Fruit fly (Drosophila melanogaster) whole organism, embryonic: ENCODE measurements around the gene shv.

Source experiments
- Ada2b ChIP-seq: fragments of 200-800 bp; sonication (Bioruptor generic); IDR thresholded peaks from 2 replicates; pipeline ENCODE4 v1.3.6; 2022; ENCODE audit warnings: missing biosample characterization, missing genetic modification characterization
- B-H1 ChIP-seq: fragments of 200-800 bp; sonication (Bioruptor generic); IDR thresholded peaks from 3 replicates; pipeline ENCODE4 v1.3.6; 2022; ENCODE audit warnings: missing biosample characterization, missing genetic modification characterization
- CG10431 ChIP-seq: fragments of 200-800 bp; sonication (Bioruptor generic); optimal IDR thresholded peaks from 3 replicates; lab custom pipeline; 2018; ENCODE audit warnings: missing biosample characterization, mild to moderate bottlenecking, missing genetic modification characterization
- CG11085 ChIP-seq: fragments of 200-800 bp; sonication (Bioruptor generic); IDR thresholded peaks from 2 replicates; pipeline ENCODE4 v1.3.6; 2022; ENCODE audit warnings: missing biosample characterization, missing genetic modification characterization
- CG11560 ChIP-seq: fragments of 200-800 bp; sonication (Bioruptor generic); IDR thresholded peaks from 3 replicates; pipeline ENCODE4 v1.3.6; 2022; ENCODE audit warnings: missing biosample characterization, missing genetic modification characterization
- CG12659 ChIP-seq: fragments of 200-800 bp; sonication (Bioruptor generic); optimal IDR thresholded peaks from 3 replicates; lab custom pipeline; 2017; ENCODE audit warnings: mild to moderate bottlenecking, missing biosample characterization, missing genetic modification reagents, missing genetic modification characterization
- CG1647 ChIP-seq: fragments of 200-800 bp; sonication (Bioruptor generic); optimal IDR thresholded peaks from 3 replicates; lab custom pipeline; 2016; ENCODE audit warnings: missing biosample characterization, missing genetic modification characterization
- CG17802 ChIP-seq: fragments of 200-800 bp; sonication (Bioruptor generic); optimal IDR thresholded peaks from 2 replicates; lab custom pipeline; 2018; ENCODE audit warnings: missing biosample characterization, mild to moderate bottlenecking, missing genetic modification characterization, moderate library complexity
- CG17829 ChIP-seq: fragments of 200-800 bp; optimal IDR thresholded peaks from 2 replicates; lab custom pipeline; 2019; ENCODE audit warnings: missing biosample characterization, mild to moderate bottlenecking, missing genetic modification characterization, moderate library complexity
- CG18476 ChIP-seq: fragments of 200-800 bp; sonication (Bioruptor generic); optimal IDR thresholded peaks from 2 replicates; lab custom pipeline; 2016; ENCODE audit warnings: missing biosample characterization, mild to moderate bottlenecking, missing genetic modification characterization
- CG3838 ChIP-seq: fragments of 200-800 bp; sonication (Bioruptor generic); optimal IDR thresholded peaks from 3 replicates; lab custom pipeline; 2016; ENCODE audit warnings: missing biosample characterization, missing genetic modification characterization
- CG4707 ChIP-seq: fragments of 200-800 bp; sonication (Bioruptor generic); optimal IDR thresholded peaks from 2 replicates; lab custom pipeline; 2018; ENCODE audit warnings: missing biosample characterization, mild to moderate bottlenecking, missing genetic modification characterization, moderate library complexity
- CG6791 ChIP-seq: fragments of 200-800 bp; sonication (Bioruptor generic); IDR thresholded peaks from 3 replicates; pipeline ENCODE4 v1.3.6; 2022; ENCODE audit warnings: missing biosample characterization, missing genetic modification characterization; ENCODE audit not compliant: partially characterized antibody
- CG7556 ChIP-seq: fragments of 200-800 bp; sonication (Bioruptor generic); optimal IDR thresholded peaks from 2 replicates; lab custom pipeline; 2017; ENCODE audit warnings: missing biosample characterization, mild to moderate bottlenecking, missing genetic modification characterization
- CG9437 ChIP-seq: fragments of 200-800 bp; sonication (Bioruptor generic); optimal IDR thresholded peaks from 2 replicates; lab custom pipeline; 2018; ENCODE audit warnings: missing biosample characterization, mild to moderate bottlenecking, missing genetic modification characterization
- CG9727 ChIP-seq: fragments of 200-800 bp; sonication (Bioruptor generic); optimal IDR thresholded peaks from 3 replicates; lab custom pipeline; 2017; ENCODE audit warnings: missing biosample characterization, mild to moderate bottlenecking, missing genetic modification characterization
- CG9797 ChIP-seq: fragments of 200-800 bp; sonication (Bioruptor generic); optimal IDR thresholded peaks from 3 replicates; lab custom pipeline; 2018; ENCODE audit warnings: missing biosample characterization, mild to moderate bottlenecking, missing genetic modification characterization
- CrebB ChIP-seq: fragments of 200-800 bp; sonication (Bioruptor generic); optimal IDR thresholded peaks from 3 replicates; lab custom pipeline; 2018; ENCODE audit warnings: missing biosample characterization, mild to moderate bottlenecking, missing genetic modification characterization
- Eip74EF ChIP-seq, 2 experiments: fragments of 200-800 bp in 1 of 2; fragments of >200 bp in 1 of 2; sonication (Bioruptor generic) in 1 of 2; optimal IDR thresholded peaks; 2 replicates each; lab custom pipeline; 2017 to 2019; ENCODE audit warnings: missing biosample characterization in 2 of 2, missing genetic modification characterization in 2 of 2, mild to moderate bottlenecking in 1 of 2, moderate library complexity in 1 of 2
- GATAe ChIP-seq: fragments of 200-800 bp; sonication (Bioruptor generic); conservative IDR thresholded peaks from 2 replicates; pipeline ENCODE4 v1.3.6; 2022; ENCODE audit warnings: missing biosample characterization, missing genetic modification characterization
- Gsc ChIP-seq: fragments of 200-800 bp; sonication (Bioruptor generic); IDR thresholded peaks from 2 replicates; pipeline ENCODE4 v1.3.6; 2022; ENCODE audit warnings: missing biosample characterization, missing genetic modification characterization
- H15 ChIP-seq: fragments of 200-800 bp; sonication (Bioruptor generic); IDR thresholded peaks from 3 replicates; pipeline ENCODE4 v1.3.6; 2022; ENCODE audit warnings: missing biosample characterization, missing genetic modification characterization
- Kr ChIP-seq: fragments of 200-800 bp; sonication (Bioruptor generic); optimal IDR thresholded peaks from 2 replicates; lab custom pipeline; 2017; ENCODE audit warnings: missing biosample characterization, mild to moderate bottlenecking, missing genetic modification characterization
- Meics ChIP-seq: fragments of 200-800 bp; sonication (Bioruptor generic); optimal IDR thresholded peaks from 2 replicates; lab custom pipeline; 2017; ENCODE audit warnings: missing biosample characterization, mild to moderate bottlenecking, missing genetic modification characterization
- Oaz ChIP-seq: fragments of 200-800 bp; sonication (Bioruptor generic); IDR thresholded peaks from 2 replicates; pipeline ENCODE4 v1.3.6; 2022; ENCODE audit warnings: missing biosample characterization, missing genetic modification characterization
- Pdp1 ChIP-seq, 2 experiments: fragments of 200-800 bp; sonication (Bioruptor generic); optimal IDR thresholded peaks; 3 replicates each; lab custom pipeline; 2016; ENCODE audit warnings: missing biosample characterization in 2 of 2, missing genetic modification characterization in 2 of 2, mild to moderate bottlenecking in 1 of 2, moderate library complexity in 1 of 2
- Spps ChIP-seq: fragments of 200-800 bp; sonication (Bioruptor generic); optimal IDR thresholded peaks from 2 replicates; lab custom pipeline; 2018; ENCODE audit warnings: missing biosample characterization, mild to moderate bottlenecking, missing genetic modification characterization
- abd-A ChIP-seq: fragments of 200-800 bp; sonication (Bioruptor generic); optimal IDR thresholded peaks from 3 replicates; lab custom pipeline; 2019; ENCODE audit warnings: missing biosample characterization, mild to moderate bottlenecking, missing genetic modification characterization, moderate library complexity
- ara ChIP-seq: fragments of 200-800 bp; sonication (Bioruptor generic); IDR thresholded peaks from 2 replicates; pipeline ENCODE4 v1.3.6; 2022; ENCODE audit warnings: missing biosample characterization, missing genetic modification characterization
- ase ChIP-seq: fragments of 200-800 bp; sonication (Bioruptor generic); IDR thresholded peaks from 3 replicates; pipeline ENCODE4 v1.3.6; 2022; ENCODE audit warnings: missing biosample characterization, missing genetic modification characterization
- bbx ChIP-seq: fragments of 200-800 bp; sonication (Bioruptor generic); IDR thresholded peaks from 2 replicates; pipeline ENCODE4 v1.3.6; 2022; ENCODE audit warnings: missing biosample characterization, missing genetic modification characterization; ENCODE audit not compliant: partially characterized antibody
- btn ChIP-seq: fragments of 200-800 bp; sonication (Bioruptor generic); optimal IDR thresholded peaks from 2 replicates; lab custom pipeline; 2016; ENCODE audit warnings: missing biosample characterization, missing genetic modification characterization
- cwo ChIP-seq: fragments of 200-800 bp; sonication (Bioruptor generic); optimal IDR thresholded peaks from 3 replicates; lab custom pipeline; 2017; ENCODE audit warnings: missing biosample characterization, missing genetic modification characterization, mild to moderate bottlenecking, moderate library complexity, missing genetic modification reagents
- da ChIP-seq: fragments of 200-800 bp; sonication (Bioruptor generic); optimal IDR thresholded peaks from 2 replicates; lab custom pipeline; 2016; ENCODE audit warnings: missing biosample characterization, missing genetic modification characterization
- esg ChIP-seq: fragments of 200-800 bp; sonication (Bioruptor generic); conservative IDR thresholded peaks from 2 replicates; pipeline ENCODE4 v1.3.6; 2022; ENCODE audit warnings: missing biosample characterization, missing genetic modification characterization
- gcm2 ChIP-seq: fragments of 200-800 bp; sonication (Bioruptor generic); optimal IDR thresholded peaks from 2 replicates; lab custom pipeline; 2016; ENCODE audit warnings: missing biosample characterization, missing genetic modification characterization
- hkb ChIP-seq, 2 experiments: fragments of 200-800 bp in 1 of 2; fragments of >200 bp in 1 of 2; sonication (Bioruptor generic) in 1 of 2; IDR thresholded peaks in 1 of 2; optimal IDR thresholded peaks in 1 of 2; 2 replicates each; pipeline versions ENCODE4 v1.3.6 to Lab custom; 2017 to 2022; ENCODE audit warnings: missing biosample characterization in 1 of 2, missing genetic modification characterization in 1 of 2
- klu ChIP-seq: fragments of 200-800 bp; sonication (Bioruptor generic); IDR thresholded peaks from 2 replicates; pipeline ENCODE4 v1.3.6; 2022; ENCODE audit warnings: missing biosample characterization, missing genetic modification characterization
- nom ChIP-seq: fragments of 200-800 bp; sonication (Bioruptor generic); optimal IDR thresholded peaks from 2 replicates; lab custom pipeline; 2017; ENCODE audit warnings: missing biosample characterization, missing genetic modification characterization, mild to moderate bottlenecking, moderate library complexity, missing genetic modification reagents
- oc ChIP-seq: fragments of 200-800 bp; sonication (Bioruptor generic); optimal IDR thresholded peaks from 2 replicates; lab custom pipeline; 2018; ENCODE audit warnings: missing biosample characterization, mild to moderate bottlenecking, missing genetic modification characterization, moderate library complexity
- onecut ChIP-seq: fragments of 200-800 bp; sonication (Bioruptor generic); IDR thresholded peaks from 2 replicates; pipeline ENCODE4 v1.3.6; 2022; ENCODE audit warnings: missing biosample characterization, missing genetic modification characterization
- pros ChIP-seq: fragments of 200-800 bp; sonication (Bioruptor generic); optimal IDR thresholded peaks from 3 replicates; lab custom pipeline; 2019; ENCODE audit warnings: missing biosample characterization, mild to moderate bottlenecking, missing genetic modification characterization, moderate library complexity
- scrt ChIP-seq: fragments of 200-800 bp; sonication (Bioruptor generic); optimal IDR thresholded peaks from 2 replicates; lab custom pipeline; 2018; ENCODE audit warnings: missing biosample characterization, mild to moderate bottlenecking, missing genetic modification characterization, moderate library complexity
- sens ChIP-seq: fragments of 200-800 bp; sonication (Bioruptor generic); peaks from one replicate; lab custom pipeline; 2016; ENCODE audit warnings: missing biosample characterization, missing genetic modification characterization
- sim ChIP-seq: fragments of 200-800 bp; sonication (Bioruptor generic); IDR thresholded peaks from 2 replicates; pipeline ENCODE4 v1.3.6; 2022; ENCODE audit warnings: missing biosample characterization, missing genetic modification characterization
- trh ChIP-seq: fragments of 200-800 bp; sonication (Bioruptor generic); optimal IDR thresholded peaks from 2 replicates; lab custom pipeline; 2016; ENCODE audit warnings: missing biosample characterization, missing genetic modification characterization
- wdn ChIP-seq: fragments of 200-800 bp; sonication (Bioruptor generic); IDR thresholded peaks from 2 replicates; pipeline ENCODE4 v1.3.6; 2022; ENCODE audit warnings: missing biosample characterization, missing genetic modification characterization
- yki ChIP-seq: fragments of >200 bp; optimal IDR thresholded peaks from 3 replicates; lab custom pipeline; 2018
- zf30C ChIP-seq: fragments of 200-800 bp; sonication (Bioruptor generic); optimal IDR thresholded peaks from 3 replicates; lab custom pipeline; 2018; ENCODE audit warnings: missing biosample characterization, mild to moderate bottlenecking, missing genetic modification characterization

Gene shv

DNA sequence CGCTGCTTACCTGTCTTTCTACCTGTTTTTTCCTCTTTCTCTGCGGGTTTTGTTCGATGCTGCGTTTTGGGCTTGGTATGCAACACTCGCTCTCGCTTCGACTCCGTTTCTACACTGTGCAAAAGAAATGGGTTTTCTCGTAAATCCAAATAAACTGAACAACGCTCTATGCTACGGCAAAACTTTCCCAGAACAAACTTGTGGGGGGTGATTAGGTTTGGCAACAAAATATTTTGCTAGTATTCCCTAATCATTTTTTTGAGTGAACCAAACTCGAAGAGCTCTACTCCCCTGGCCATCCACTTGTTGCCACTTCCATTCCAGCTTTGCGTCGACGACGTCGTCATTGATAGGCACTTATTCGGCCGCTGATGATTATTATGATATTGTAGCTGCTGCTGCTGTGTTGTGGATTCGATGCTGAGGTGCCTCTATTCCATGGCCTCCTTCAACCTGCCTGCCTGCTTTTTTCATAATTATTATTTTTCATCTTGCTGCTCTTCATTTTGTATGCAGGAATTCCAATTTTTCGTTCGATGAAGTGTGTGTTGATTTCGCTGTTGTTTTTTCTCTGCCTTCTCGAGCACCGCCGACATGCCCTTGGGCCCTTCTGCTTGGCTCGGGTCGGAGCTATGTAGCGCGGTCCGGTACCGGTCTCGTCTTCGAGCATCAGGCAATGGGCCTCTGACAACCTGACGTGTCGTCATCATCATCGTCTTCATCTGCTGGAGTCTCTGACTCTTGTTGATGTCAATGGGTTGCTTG, 10.8 kb upstream of the shv start (continued):
- TF ChIP-seq Spps (tag; lab: Kevin White, UChicago), result peak; percentile 81
- TF ChIP-seq zf30C (GFP tag; lab: Kevin White, UChicago), result peak; percentile 89
- no peak for TF ChIP-seq abd-A (tag; lab: Kevin White, UChicago)
- TF ChIP-seq ase, result peak; percentile 80; the same call in 2 of the 3 replicates
- peak; percentile 42 for TF ChIP-seq CrebB (tag; lab: Kevin White, UChicago)
- peak; percentile 75 for TF ChIP-seq CG7556 (GFP tag; lab: Kevin White, UChicago)
- peak; percentile 81 for TF ChIP-seq btn (GFP tag; lab: Kevin White, UChicago)
- peak in 1 of 2 experiments; percentile 33 for TF ChIP-seq Eip74EF (GFP tag; optimal IDR thresholded peaks at IDR 0.05; lab: Kevin White, UChicago)
- no peak for TF ChIP-seq da
- peak; percentile 64 for TF ChIP-seq CG12659 (GFP tag; lab: Kevin White, UChicago)
- peak; percentile 58 for TF ChIP-seq klu (GFP tag; lab: Robert Waterston, UW)
- no peak for TF ChIP-seq scrt (GFP tag; lab: Kevin White, UChicago)
- TF ChIP-seq pros (GFP tag; lab: Kevin White, UChicago), result peak; percentile 79
- peak; percentile 37 for TF ChIP-seq Meics
- TF ChIP-seq CG9727, result peak; percentile 85
- TF ChIP-seq CG4707, result peak; percentile 67
- peak; percentile 80 for TF ChIP-seq onecut (GFP tag; lab: Robert Waterston, UW)
- TF ChIP-seq CG18476 (GFP tag; lab: Kevin White, UChicago), result peak; percentile 53
- peak; percentile 86 for TF ChIP-seq H15 (GFP tag; lab: Robert Waterston, UW)
- peak; percentile 27; the same call in 1 of the 2 replicates for TF ChIP-seq wdn (GFP tag; lab: Robert Waterston, UW)
- TF ChIP-seq CG17802 (tag; lab: Kevin White, UChicago), result peak; percentile 72
- TF ChIP-seq hkb (optimal IDR thresholded peaks at IDR 0.05; lab: Kevin White, UChicago), result no peak
- TF ChIP-seq hkb (GFP tag; IDR thresholded peaks at IDR 0.05; lab: Robert Waterston, UW), result peak; percentile 88
- no peak for TF ChIP-seq bbx (GFP tag; lab: Robert Waterston, UW)
- no peak for TF ChIP-seq CG6791 (GFP tag; lab: Robert Waterston, UW)
- TF ChIP-seq CG17829 (tag; lab: Kevin White, UChicago), result peak; percentile 91
- peak; percentile 44 for TF ChIP-seq cwo (GFP tag; lab: Kevin White, UChicago)
- peak; percentile 7; the same call in 1 of the 2 replicates for TF ChIP-seq CG11085
- TF ChIP-seq CG10431 (GFP tag; lab: Kevin White, UChicago), result no peak
- TF ChIP-seq B-H1 (GFP tag; lab: Robert Waterston, UW), result peak; percentile 64; the same call in 2 of the 3 replicates
- TF ChIP-seq CG1647 (GFP tag; lab: Kevin White, UChicago), result peak; percentile 43
- peak; percentile 98 for TF ChIP-seq sens
- no peak for TF ChIP-seq gcm2
- peak; percentile 91 for TF ChIP-seq nom (GFP tag; lab: Kevin White, UChicago)
- peak; percentile 17 for TF ChIP-seq CG9797 (GFP tag; lab: Kevin White, UChicago)
- TF ChIP-seq trh (GFP tag; lab: Kevin White, UChicago), result peak; percentile 43
- peak; percentile 93 for TF ChIP-seq ara (GFP tag; lab: Robert Waterston, UW)
- TF ChIP-seq CG9437 (GFP tag; lab: Kevin White, UChicago), result peak; percentile 38
- peak; percentile 71 to 79 for TF ChIP-seq Pdp1 (GFP tag; optimal IDR thresholded peaks at IDR 0.05; lab: Kevin White, UChicago)
- TF ChIP-seq Gsc, result peak; percentile 82
- TF ChIP-seq esg, result peak; percentile 87
- peak; percentile 61 for TF ChIP-seq Oaz
- peak; percentile 23 for TF ChIP-seq CG3838 (GFP tag; lab: Kevin White, UChicago)
- TF ChIP-seq yki (lab: Kevin White, UChicago), result no peak
- TF ChIP-seq CG11560 (tag; lab: Robert Waterston, UW), result no peak
- peak; percentile 49 for TF ChIP-seq Ada2b (GFP tag; lab: Robert Waterston, UW)
- no peak for TF ChIP-seq Kr
- no peak for TF ChIP-seq GATAe (GFP tag; lab: Robert Waterston, UW)
- peak; percentile 85 for TF ChIP-seq oc
- peak; percentile 70 for TF ChIP-seq sim (GFP tag; lab: Robert Waterston, UW)
